Fruit fly (Drosophila melanogaster) whole organism, wandering third instar larva: ENCODE data around the gene CG15375.

ENCODE experiments used
- CG9705 ChIP-seq: fragments of 200-800 bp; sonication (Bioruptor generic); optimal IDR thresholded peaks from 2 replicates; lab custom pipeline; 2018; ENCODE audit warnings: missing biosample characterization, mild to moderate bottlenecking, missing genetic modification characterization
- CrebA ChIP-seq: fragments of 200-800 bp; sonication (Bioruptor generic); optimal IDR thresholded peaks from 2 replicates; lab custom pipeline; 2016; ENCODE audit warnings: missing biosample characterization, mild to moderate bottlenecking, missing genetic modification characterization, borderline replicate concordance
- Dif ChIP-seq: fragments of 200-275, 200-300 bp; sonication (Bioruptor generic); optimal IDR thresholded peaks from 2 replicates; lab custom pipeline; 2018; ENCODE audit warnings: missing biosample characterization, missing genetic modification characterization; ENCODE audit not compliant: partially characterized antibody
- GATAd ChIP-seq: sonication (Bioruptor generic); optimal IDR thresholded peaks from 2 replicates; lab custom pipeline; 2016; ENCODE audit warnings: missing biosample characterization, missing genetic modification characterization
- HLH106 ChIP-seq: fragments of 200-800 bp; optimal IDR thresholded peaks from 3 replicates; lab custom pipeline; 2019; ENCODE audit warnings: missing biosample characterization, mild to moderate bottlenecking, missing genetic modification characterization, moderate library complexity
- Hnf4 ChIP-seq: fragments of 200-800 bp; sonication (Bioruptor generic); optimal IDR thresholded peaks from 2 replicates; lab custom pipeline; 2016; ENCODE audit warnings: missing biosample characterization, mild to moderate bottlenecking, missing genetic modification characterization
- Hr78 ChIP-seq: fragments of >200 bp; optimal IDR thresholded peaks from 2 replicates; lab custom pipeline; 2017; ENCODE audit warnings: missing biosample characterization, missing genetic modification characterization
- Hr83 ChIP-seq: fragments of 200-300 bp; sonication (Bioruptor generic); optimal IDR thresholded peaks from 2 replicates; lab custom pipeline; 2016; ENCODE audit warnings: missing biosample characterization, mild to moderate bottlenecking, missing genetic modification characterization, moderate library complexity; ENCODE audit not compliant: poor library complexity, severe bottlenecking
- Jra ChIP-seq: sonication (Bioruptor generic); optimal IDR thresholded peaks from 2 replicates; lab custom pipeline; 2016; ENCODE audit warnings: missing biosample characterization, missing genetic modification characterization
- Myc ChIP-seq: fragments of >200 bp; optimal IDR thresholded peaks from 2 replicates; lab custom pipeline; 2017
- N ChIP-seq: fragments of >200 bp; optimal IDR thresholded peaks from 2 replicates; lab custom pipeline; 2018; ENCODE audit warnings: missing biosample characterization, missing external identifiers, missing genetic modification characterization
- OdsH ChIP-seq: fragments of 200-800 bp; sonication (Bioruptor generic); optimal IDR thresholded peaks from 2 replicates; lab custom pipeline; 2016; ENCODE audit warnings: missing biosample characterization, mild to moderate bottlenecking, missing genetic modification characterization
- Rel ChIP-seq, 2 experiments: fragments of 200-800 bp; sonication (Bioruptor generic) in 1 of 2; optimal IDR thresholded peaks; 2 replicates in 1 of 2; 3 replicates in 1 of 2; lab custom pipeline; 2016 to 2019; ENCODE audit warnings: mild to moderate bottlenecking in 2 of 2, missing biosample characterization in 2 of 2, missing genetic modification characterization in 2 of 2, moderate library complexity in 1 of 2
- Sp1 ChIP-seq: fragments of 200-800 bp; sonication (Bioruptor generic); optimal IDR thresholded peaks from 3 replicates; lab custom pipeline; 2019; ENCODE audit warnings: missing biosample characterization, mild to moderate bottlenecking, missing genetic modification characterization, moderate library complexity
- Vsx2 ChIP-seq: fragments of 200-300, 225-300 bp; sonication (Bioruptor generic); optimal IDR thresholded peaks from 2 replicates; lab custom pipeline; 2018; ENCODE audit warnings: missing biosample characterization, missing genetic modification characterization; ENCODE audit not compliant: partially characterized antibody
- br ChIP-seq: fragments of 200-800 bp; sonication (Bioruptor generic); optimal IDR thresholded peaks from 2 replicates; lab custom pipeline; 2016; ENCODE audit warnings: missing biosample characterization, missing genetic modification characterization
- brk ChIP-seq: fragments of 200-800 bp; sonication (Bioruptor generic); optimal IDR thresholded peaks from 2 replicates; lab custom pipeline; 2016; ENCODE audit warnings: missing biosample characterization, mild to moderate bottlenecking, missing genetic modification characterization
- dl ChIP-seq, 2 experiments: fragments of 175-275, 200-275 bp in 1 of 2; fragments of 200-275 bp in 1 of 2; sonication (Bioruptor generic); optimal IDR thresholded peaks; lab custom pipeline; 2018; ENCODE audit warnings: mild to moderate bottlenecking in 2 of 2, missing biosample characterization in 2 of 2, missing genetic modification characterization in 2 of 2, moderate library complexity in 2 of 2; ENCODE audit not compliant: partially characterized antibody in 2 of 2, insufficient read depth in 1 of 2
- dmrt93B ChIP-seq: fragments of 200-800 bp; sonication (Bioruptor generic); optimal IDR thresholded peaks from 2 replicates; lab custom pipeline; 2018; ENCODE audit warnings: missing biosample characterization, mild to moderate bottlenecking, missing genetic modification characterization
- dsf ChIP-seq: sonication (Bioruptor generic); optimal IDR thresholded peaks from 2 replicates; lab custom pipeline; 2016; ENCODE audit warnings: missing biosample characterization, missing genetic modification characterization, borderline replicate concordance
- ey ChIP-seq: fragments of 200-800 bp; sonication (Bioruptor generic); optimal IDR thresholded peaks from 2 replicates; lab custom pipeline; 2016; ENCODE audit warnings: missing biosample characterization, missing genetic modification characterization
- foxo ChIP-seq, 2 experiments: fragments of 200-800 bp; sonication (Bioruptor generic); optimal IDR thresholded peaks; 2 replicates in 1 of 2; 3 replicates in 1 of 2; lab custom pipeline; 2016 to 2017; ENCODE audit warnings: missing biosample characterization in 2 of 2, missing genetic modification characterization in 2 of 2
- fru ChIP-seq: fragments of 200-800 bp; sonication (Bioruptor generic); optimal IDR thresholded peaks from 3 replicates; lab custom pipeline; 2016; ENCODE audit warnings: missing biosample characterization, mild to moderate bottlenecking, missing genetic modification characterization
- h ChIP-seq: fragments of 200-800 bp; sonication (Bioruptor generic); optimal IDR thresholded peaks from 3 replicates; lab custom pipeline; 2016; ENCODE audit warnings: missing biosample characterization, mild to moderate bottlenecking, missing genetic modification characterization
- lola ChIP-seq: fragments of >200 bp; optimal IDR thresholded peaks from 2 replicates; lab custom pipeline; 2017; ENCODE audit warnings: missing biosample characterization, missing genetic modification characterization
- pan ChIP-seq: fragments of >200 bp; optimal IDR thresholded peaks from 2 replicates; lab custom pipeline; 2017
- psq ChIP-seq: fragments of 200-800 bp; sonication (Bioruptor generic); optimal IDR thresholded peaks from 3 replicates; lab custom pipeline; 2017; ENCODE audit warnings: missing biosample characterization, mild to moderate bottlenecking, missing genetic modification characterization, moderate library complexity
- rgr ChIP-seq: fragments of 200-800 bp; sonication (Bioruptor generic); optimal IDR thresholded peaks from 3 replicates; lab custom pipeline; 2016; ENCODE audit warnings: missing biosample characterization, mild to moderate bottlenecking, missing genetic modification characterization
- sage ChIP-seq: fragments of 200-800 bp; sonication (Bioruptor generic); optimal IDR thresholded peaks from 2 replicates; lab custom pipeline; 2016; ENCODE audit warnings: missing biosample characterization, mild to moderate bottlenecking, missing genetic modification characterization
- usp ChIP-seq: fragments of >200 bp; optimal IDR thresholded peaks from 2 replicates; lab custom pipeline; 2017; ENCODE audit warnings: missing biosample characterization, missing genetic modification characterization
- woc ChIP-seq: sonication (Bioruptor generic); optimal IDR thresholded peaks from 2 replicates; lab custom pipeline; 2016; ENCODE audit warnings: missing biosample characterization, mild to moderate bottlenecking, missing genetic modification characterization

The CG15375 gene

dm6 chrX:4106240-4106639 lies 5.1 kb downstream of the CG15375 start:
- TF ChIP-seq Sp1 (GFP tag; lab: Kevin White, UChicago) (no peak), Rel (GFP tag; optimal IDR thresholded peaks at IDR 0.05; lab: Kevin White, UChicago) (no peak), Rel (tag; optimal IDR thresholded peaks at IDR 0.05; lab: Kevin White, UChicago) (peak; percentile 21)

DNA sequence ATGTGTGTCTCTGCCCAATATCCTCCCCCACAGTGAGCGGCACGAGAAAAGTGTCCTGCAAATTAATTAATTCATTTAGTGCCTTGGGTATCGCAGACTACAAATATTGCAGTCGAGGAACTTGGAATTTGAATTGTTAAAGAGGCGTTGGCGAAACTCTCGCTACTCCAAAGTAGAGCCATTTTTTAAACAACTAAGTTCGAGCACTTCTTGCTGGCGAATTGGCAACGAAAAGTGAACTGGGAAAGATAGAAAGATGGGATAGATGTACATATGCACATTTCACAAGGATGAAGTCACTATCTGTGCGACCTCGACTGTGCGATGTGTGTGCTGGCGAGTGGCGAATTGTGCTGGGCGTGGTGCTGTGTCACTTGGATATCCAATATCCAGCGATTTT lies 5.6 kb downstream of the CG15375 start:
- no peak for TF ChIP-seq Hr78 (GFP tag; lab: Kevin White, UChicago)
- TF ChIP-seq HLH106 (tag; lab: Kevin White, UChicago) = peak; percentile 75
- no peak for TF ChIP-seq lola (GFP tag; lab: Kevin White, UChicago)
- TF ChIP-seq Rel (GFP tag; optimal IDR thresholded peaks at IDR 0.05; lab: Kevin White, UChicago) = no peak
- TF ChIP-seq Rel (tag; optimal IDR thresholded peaks at IDR 0.05; lab: Kevin White, UChicago) = no peak
- no peak for TF ChIP-seq Jra (GFP tag; lab: Kevin White, UChicago)
- no peak for TF ChIP-seq dl (GFP tag; optimal IDR thresholded peaks at IDR 0.05; lab: Kevin White, UChicago; ENCODE audit: insufficient read depth in 1 of 2, partially characterized antibody in 2 of 2)
- TF ChIP-seq CG9705 (GFP tag; lab: Kevin White, UChicago) = peak; percentile 17
- TF ChIP-seq CrebA (GFP tag; lab: Kevin White, UChicago) = no peak
- peak; percentile 74 for TF ChIP-seq fru (GFP tag; lab: Kevin White, UChicago)
- TF ChIP-seq sage (GFP tag; lab: Kevin White, UChicago) = no peak
- no peak for TF ChIP-seq Dif (GFP tag; lab: Kevin White, UChicago)
- no peak for TF ChIP-seq dsf
- no peak for TF ChIP-seq GATAd (GFP tag; lab: Kevin White, UChicago)
- TF ChIP-seq br (GFP tag; lab: Kevin White, UChicago) = peak; percentile 49
- peak; percentile 69 for TF ChIP-seq rgr
- no peak for TF ChIP-seq Myc (lab: Kevin White, UChicago)
- peak; percentile 69 for TF ChIP-seq ey (GFP tag; lab: Kevin White, UChicago)
- no peak for TF ChIP-seq pan (lab: Kevin White, UChicago)
- TF ChIP-seq h = peak; percentile 55
- peak in 1 of 2 experiments; percentile 74 for TF ChIP-seq foxo (GFP tag; optimal IDR thresholded peaks at IDR 0.05; lab: Kevin White, UChicago)
- TF ChIP-seq psq = no peak
- TF ChIP-seq Hnf4 (GFP tag; lab: Kevin White, UChicago) = peak; percentile 26
- no peak for TF ChIP-seq brk (GFP tag; lab: Kevin White, UChicago)
- TF ChIP-seq woc (GFP tag; lab: Kevin White, UChicago) = peak; percentile 73
- peak; percentile 68 for TF ChIP-seq OdsH (GFP tag; lab: Kevin White, UChicago)
- TF ChIP-seq dmrt93B (GFP tag; lab: Kevin White, UChicago) = peak; percentile 58
- TF ChIP-seq Sp1 (GFP tag; lab: Kevin White, UChicago) = peak; percentile 75
- no peak for TF ChIP-seq Vsx2 (GFP tag; lab: Kevin White, UChicago)
- TF ChIP-seq, all 38 proteins: peak for 13

DNA sequence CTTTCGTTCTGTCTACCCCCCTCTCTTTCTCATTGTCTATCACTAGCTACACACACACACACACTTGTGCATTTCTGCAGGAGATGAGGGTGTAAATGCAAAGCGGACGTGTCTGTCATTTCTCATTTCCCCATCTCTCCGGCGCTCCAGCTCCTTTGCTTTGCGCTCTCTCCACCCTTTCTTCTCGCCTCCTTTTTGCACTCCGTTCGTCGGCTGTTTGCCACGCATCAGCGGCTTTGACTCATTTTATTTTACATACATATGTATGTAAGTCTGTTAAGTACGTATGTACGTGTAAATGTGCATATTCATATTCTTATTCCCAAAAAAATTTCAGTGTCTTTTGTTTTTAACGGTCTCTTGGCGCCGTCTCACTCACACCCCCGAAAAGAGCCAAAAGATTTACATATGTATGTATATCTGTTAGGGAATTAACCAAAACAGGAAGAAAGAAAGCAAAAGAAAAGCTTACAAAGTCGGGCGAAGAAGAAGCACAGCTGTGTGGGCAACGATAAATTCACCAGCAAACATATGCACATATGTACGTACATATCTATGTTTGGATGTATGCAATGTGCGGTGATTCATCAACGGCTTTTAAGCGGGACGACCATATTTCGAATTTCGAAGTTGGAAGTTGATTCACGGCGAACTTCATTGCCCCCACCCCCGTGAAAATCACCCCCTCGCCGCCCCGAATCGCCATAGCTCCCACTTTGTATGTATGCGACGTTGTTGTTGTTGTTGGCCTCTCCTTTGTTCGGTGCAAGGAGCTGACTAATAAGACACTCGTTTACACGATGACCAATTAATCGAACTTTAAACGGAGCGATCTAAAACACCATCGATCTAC lies 6.4 kb downstream of the CG15375 start:
- no peak for TF ChIP-seq rgr
- no peak for TF ChIP-seq GATAd (GFP tag; lab: Kevin White, UChicago)
- peak in 1 of 2 experiments; percentile 12 for TF ChIP-seq foxo (GFP tag; optimal IDR thresholded peaks at IDR 0.05; lab: Kevin White, UChicago)
- TF ChIP-seq usp (GFP tag; lab: Kevin White, UChicago) = no peak
- TF ChIP-seq psq = peak; percentile 91
- no peak for TF ChIP-seq Dif (GFP tag; lab: Kevin White, UChicago)
- no peak for TF ChIP-seq Hr83
- TF ChIP-seq woc (GFP tag; lab: Kevin White, UChicago) = no peak
- TF ChIP-seq Hnf4 (GFP tag; lab: Kevin White, UChicago) = no peak
- no peak for TF ChIP-seq N (GFP tag; lab: Kevin White, UChicago)
- TF ChIP-seq dmrt93B (GFP tag; lab: Kevin White, UChicago) = no peak
- no peak for TF ChIP-seq Rel (GFP tag; optimal IDR thresholded peaks at IDR 0.05; lab: Kevin White, UChicago)
- peak; percentile 72 for TF ChIP-seq Rel (tag; optimal IDR thresholded peaks at IDR 0.05; lab: Kevin White, UChicago)
- no peak for TF ChIP-seq pan (lab: Kevin White, UChicago)
- TF ChIP-seq sage (GFP tag; lab: Kevin White, UChicago) = no peak
